Worm (Caenorhabditis elegans): ENCODE results near the gene sri-60.
"Not testable (repeated sequence)": the region's sequence is repeated elsewhere in the genome, so short reads cannot be mapped to it uniquely, and the experiment has no call there.

The sri-60 gene

DNA sequence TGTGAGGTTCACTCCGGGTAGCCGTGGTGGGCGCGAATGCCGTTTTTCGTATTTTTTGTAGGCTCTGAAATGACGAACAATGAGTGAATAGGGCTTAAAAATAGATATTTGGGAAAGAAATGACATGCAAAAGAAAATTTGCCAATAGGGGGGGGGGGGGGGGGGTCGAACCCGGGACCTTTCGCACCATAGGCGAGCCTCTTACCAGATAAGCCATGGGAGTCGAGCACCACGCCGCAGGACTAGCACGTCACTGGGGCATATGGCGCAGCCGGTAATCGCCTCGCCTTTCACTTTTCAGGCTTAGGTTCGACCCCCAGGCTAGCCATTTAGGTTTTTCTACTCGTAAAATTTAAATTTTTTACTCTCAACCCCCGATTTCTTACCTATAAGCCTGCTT lies 16.6 kb upstream of the sri-60 start:
- TF ChIP-seq unc-62 (GFP tag; optimal IDR thresholded peaks at IDR 0.05) = no peak

DNA sequence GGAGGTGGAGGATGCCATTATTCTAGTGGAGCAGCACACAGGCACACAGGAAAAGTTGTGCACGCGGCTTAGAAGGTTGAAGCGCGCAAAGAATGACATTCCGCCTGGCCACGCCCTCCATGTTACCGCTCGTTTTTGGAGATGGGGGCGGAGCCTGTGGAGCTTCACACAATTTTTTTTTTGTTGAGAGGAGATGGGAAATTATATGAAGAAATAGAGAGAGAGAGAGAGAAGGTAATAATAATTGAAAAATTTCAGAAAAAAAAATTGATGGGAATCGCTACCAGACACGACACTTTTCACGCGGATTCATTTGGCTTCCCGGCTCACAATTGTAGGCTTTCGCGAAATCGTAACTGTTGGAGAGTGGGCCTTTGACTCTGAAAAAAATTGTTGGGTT lies 14.7 kb upstream of the sri-60 start, which contains the start of gene T05A8.3:
TSS of gene T05A8.3 (minus strand) at position 101 of the 400 bp plus-strand sequence.
- TF ChIP-seq unc-62 (GFP tag; optimal IDR thresholded peaks at IDR 0.05) = no peak

DNA sequence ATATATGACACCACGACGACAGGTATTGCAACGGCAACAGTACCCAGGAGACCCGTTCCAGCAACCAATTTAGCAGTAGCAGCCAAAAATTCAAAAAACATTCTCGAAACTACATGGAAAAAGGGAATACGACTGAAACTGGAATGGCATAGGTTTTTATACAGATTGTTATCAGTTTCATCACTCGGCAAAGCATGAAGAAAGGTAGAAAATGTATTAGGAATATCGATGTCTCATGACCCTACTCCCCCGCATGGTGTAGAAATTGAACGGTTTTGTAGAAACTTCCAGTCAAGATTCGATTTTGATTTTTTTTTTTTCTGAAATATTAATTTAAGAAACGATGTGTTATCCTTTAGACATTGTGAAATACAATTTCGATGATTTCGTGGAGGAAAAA lies 8.3 kb upstream of the sri-60 start, which contains the start of gene T05A8.2:
TSS of gene T05A8.2 (minus strand) at position 101 of the 400 bp plus-strand sequence.
- no peak for TF ChIP-seq unc-62 (GFP tag; optimal IDR thresholded peaks at IDR 0.05)

DNA sequence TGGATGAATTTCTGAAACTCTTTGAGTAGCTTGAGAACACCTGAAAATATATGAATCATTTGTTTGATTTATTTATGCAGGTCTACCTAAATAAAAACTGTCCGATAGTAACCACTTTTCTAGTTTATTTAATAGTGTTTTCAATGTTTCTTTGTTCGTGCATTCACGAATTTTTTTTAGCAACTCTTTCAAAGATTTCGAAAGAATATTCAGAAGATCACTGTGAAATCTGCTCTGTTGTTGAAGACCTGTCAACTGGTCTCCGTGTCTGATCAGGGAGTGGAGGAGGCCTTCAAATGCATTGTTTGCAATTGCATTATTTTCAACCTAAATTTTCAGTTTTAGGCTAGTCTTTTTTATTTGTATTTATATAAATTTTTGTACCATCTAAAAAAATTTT lies 7.3 kb upstream of the sri-60 start, which contains the start of gene T05A8.1:
TSS of gene T05A8.1 (minus strand) at position 101 of the 400 bp plus-strand sequence.
- TF ChIP-seq unc-62 (GFP tag; optimal IDR thresholded peaks at IDR 0.05) = no peak

DNA sequence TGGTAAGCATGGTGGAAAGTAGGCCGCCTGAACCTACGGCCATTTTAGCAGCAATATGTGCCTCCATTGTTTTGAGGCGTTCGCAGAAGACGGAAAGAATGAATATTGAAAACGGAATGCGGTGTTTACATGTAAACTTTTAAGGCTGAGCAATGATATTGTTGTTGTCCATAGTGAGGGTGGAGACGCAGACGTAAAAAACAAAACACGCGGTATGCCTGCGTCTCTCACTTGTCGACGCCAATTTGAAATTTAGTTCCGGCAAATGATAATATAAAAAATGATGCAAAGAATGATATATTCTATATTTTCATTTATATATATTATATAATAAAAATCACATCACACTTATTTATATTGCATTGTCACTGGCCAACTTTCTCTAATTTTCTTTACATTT lies 5.2 kb upstream of the sri-60 start, which contains the start of gene Y47G7B.2:
TSS of gene Y47G7B.2 (minus strand) at position 143 of the 400 bp plus-strand sequence.
- no peak for TF ChIP-seq unc-62 (GFP tag; optimal IDR thresholded peaks at IDR 0.05)

DNA sequence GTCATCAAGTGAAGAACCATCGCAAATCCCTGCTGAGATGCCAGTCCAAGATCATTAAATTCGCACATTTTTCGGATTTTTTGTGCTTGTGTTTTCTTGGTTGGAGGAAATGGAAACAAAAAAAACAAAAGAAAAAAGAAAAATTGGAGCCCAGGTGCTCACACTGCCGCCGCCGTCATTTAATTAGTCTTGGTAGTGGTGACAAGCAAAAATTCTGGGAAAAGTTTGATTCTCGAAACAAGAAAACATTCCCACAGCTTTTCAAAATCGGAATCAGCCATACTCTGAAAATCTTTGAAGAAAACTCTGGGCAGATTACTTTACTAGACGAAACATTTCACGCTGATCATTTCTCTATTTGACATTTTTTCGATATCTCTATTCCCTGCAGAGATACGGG lies 2.5 kb upstream of the sri-60 start, which contains the start of gene srh-128:
TSS of gene srh-128 (minus strand) at position 101 of the 400 bp plus-strand sequence.
- no peak for TF ChIP-seq unc-62 (GFP tag; optimal IDR thresholded peaks at IDR 0.05)

DNA sequence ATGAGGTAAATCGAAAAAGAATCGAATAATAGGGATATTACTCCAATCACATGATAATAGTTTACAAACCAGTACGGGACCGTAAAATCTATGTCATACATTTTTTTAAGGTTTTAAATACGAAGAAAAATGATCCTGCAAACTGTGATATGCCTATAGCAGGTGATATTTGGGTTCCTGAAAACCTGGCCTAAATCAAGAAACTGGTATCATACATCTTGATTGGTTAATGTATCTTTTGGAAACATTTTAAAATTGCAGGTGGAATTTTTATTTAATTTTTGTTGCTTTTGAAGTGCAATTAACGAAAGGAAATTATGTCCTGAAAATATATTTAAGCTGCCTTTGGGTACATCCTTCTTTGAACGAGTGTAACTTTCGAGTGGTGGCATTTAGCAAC lies 2.4 kb downstream of the sri-60 start, which contains the start of gene sri-61:
TSS of gene sri-61 (minus strand) at position 101 of the 400 bp plus-strand sequence.
- TF ChIP-seq unc-62 (GFP tag; optimal IDR thresholded peaks at IDR 0.05) = no peak

DNA sequence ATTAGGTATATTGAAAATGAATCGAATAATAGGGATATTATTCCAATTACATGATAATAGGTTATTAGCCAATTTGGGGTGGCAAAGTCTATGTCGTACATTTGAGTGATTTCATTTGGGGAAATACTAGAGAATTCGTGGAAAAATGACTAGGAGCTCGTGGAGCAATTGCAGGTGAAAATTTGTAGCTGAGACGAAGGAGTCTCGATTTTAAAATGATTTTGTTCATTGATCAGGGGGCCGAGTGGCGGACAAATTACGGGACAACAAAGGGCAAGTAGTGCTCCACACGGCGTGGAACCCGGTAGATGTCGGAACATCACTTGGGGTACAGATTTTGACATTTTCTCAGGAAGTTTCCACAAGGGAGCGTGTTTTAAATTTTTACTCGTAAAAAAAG lies 4.3 kb downstream of the sri-60 start, which contains the start of gene sri-62:
TSS of gene sri-62 (minus strand) at position 101 of the 400 bp plus-strand sequence.
- TF ChIP-seq unc-62 (GFP tag; optimal IDR thresholded peaks at IDR 0.05) = no peak

DNA sequence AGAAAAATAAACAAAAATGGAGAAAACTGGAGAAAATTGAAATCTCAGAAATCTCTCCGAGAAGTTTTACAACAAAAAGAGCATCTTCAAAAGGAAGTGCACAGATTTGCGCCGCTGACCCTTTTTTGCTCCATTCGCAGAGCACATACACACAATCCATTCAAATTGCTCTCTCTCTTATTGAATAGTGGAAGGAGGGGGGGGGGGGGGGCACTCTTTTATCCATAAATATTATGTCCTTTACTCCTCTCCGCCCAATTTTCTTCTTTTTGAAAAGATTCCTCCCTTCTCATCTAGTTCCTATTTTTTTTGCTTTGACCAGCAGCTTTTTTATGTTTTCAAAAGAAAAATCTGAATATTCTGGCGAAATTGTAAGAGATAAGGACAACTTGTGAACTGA lies 7.6 kb downstream of the sri-60 start:
- no peak for TF ChIP-seq unc-62 (GFP tag; optimal IDR thresholded peaks at IDR 0.05)

DNA sequence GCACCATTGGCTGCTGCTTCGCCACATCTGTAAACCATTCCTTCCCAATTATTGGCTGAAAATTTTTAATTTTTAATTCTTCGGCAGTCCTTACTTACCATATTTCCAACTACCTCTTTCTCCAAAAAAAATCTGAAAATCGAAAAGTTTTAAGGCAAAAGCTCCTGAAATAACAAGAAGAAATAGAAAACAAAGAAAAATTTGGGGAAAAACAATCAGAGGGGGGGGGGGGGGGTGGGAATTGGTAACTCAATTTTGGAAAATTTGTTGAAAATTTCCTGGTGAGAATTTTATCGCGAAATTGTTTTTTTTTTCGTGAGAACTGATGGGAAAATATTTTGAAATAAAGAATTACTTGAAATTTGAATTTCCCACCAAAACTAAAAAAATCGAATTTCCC lies 10.2 kb downstream of the sri-60 start, which contains the start of gene set-11:
TSS of gene set-11 (minus strand) at position 101 of the 400 bp plus-strand sequence.
- TF ChIP-seq unc-62 (GFP tag; optimal IDR thresholded peaks at IDR 0.05) = no peak

DNA sequence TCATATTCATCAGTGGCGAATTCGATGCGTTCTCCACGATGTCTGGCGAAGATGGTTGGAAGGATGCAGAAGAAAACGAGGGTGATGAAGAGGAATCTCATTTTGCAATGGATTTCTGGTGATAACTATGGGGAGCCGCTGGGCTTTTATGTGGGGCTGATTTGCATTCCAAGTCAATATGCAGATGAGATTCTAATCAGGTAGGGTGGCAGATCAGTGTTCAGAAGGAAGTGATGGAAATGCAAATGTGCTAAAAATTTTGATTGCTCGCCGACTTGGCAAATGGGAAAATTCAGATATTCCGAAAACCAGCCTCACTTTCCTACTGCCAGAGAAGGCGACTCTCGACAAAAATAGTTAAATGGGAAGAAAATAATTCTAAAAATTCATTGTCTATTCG lies 12.6 kb downstream of the sri-60 start, which contains the start of gene nspf-3:
TSS of gene nspf-3 (minus strand) at position 101 of the 400 bp plus-strand sequence.
- no peak for TF ChIP-seq unc-62 (GFP tag; optimal IDR thresholded peaks at IDR 0.05)

DNA sequence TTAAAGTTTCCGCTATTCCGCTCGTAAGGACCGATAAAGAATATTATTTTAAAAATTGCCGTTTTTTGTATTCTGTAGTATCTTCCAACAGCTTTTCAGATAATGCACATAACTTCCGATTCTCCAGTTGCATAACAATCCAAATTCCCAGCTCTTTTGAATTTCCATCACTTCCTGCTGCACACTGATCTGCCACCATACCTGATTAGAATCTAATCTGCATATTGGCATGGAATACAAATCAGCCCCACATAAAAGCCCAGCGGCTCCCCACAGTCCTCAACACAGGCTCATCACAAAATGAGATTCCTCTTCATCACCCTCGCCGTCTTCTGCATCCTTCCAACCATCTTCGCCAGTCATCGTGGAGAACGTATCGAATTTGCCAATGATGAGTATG lies 14.0 kb downstream of the sri-60 start, which contains the start of gene nspf-2:
TSS of gene nspf-2 (plus strand) at position 301 of the 400 bp plus-strand sequence.
- TF ChIP-seq unc-62 (GFP tag; optimal IDR thresholded peaks at IDR 0.05) = not testable (repeated sequence)

DNA sequence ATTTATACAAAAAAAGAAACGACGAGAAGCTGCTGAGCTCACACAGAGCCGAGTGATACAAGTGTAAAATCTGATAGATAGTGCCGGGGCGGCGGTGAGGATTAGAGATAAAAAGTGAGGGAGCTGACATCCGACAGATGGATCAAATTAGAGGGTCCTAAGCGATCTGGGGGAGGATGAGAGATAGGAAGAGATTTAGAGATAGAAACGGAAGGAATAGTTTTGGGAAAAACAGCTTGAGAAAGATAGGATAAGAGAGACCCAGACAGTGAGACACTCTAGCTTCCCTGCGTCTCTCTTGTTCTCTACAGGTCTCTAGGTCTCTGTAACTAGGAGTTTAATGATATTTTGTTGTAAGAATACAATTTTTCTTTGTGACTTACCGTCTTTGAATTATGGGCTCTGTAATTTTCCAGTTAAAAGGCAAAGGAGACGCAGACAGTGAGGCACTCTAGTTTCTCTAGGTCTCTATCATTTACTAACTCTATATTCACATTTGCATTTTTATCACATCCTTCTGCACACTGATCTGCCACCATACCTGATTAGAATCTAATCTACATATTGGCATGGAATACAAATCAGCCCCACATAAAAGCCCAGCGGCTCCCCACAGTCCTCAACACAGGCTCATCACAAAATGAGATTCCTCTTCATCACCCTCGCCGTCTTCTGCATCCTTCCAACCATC lies 15.5 kb downstream of the sri-60 start, which contains the start of the genes sup-9 and nspf-1:
TSS of gene sup-9 (minus strand) at position 43 of the 691 bp plus-strand sequence.
TSS of gene nspf-1 (plus strand) at position 641 of the 691 bp plus-strand sequence.
- TF ChIP-seq unc-62 (GFP tag; optimal IDR thresholded peaks at IDR 0.05) = no peak

DNA sequence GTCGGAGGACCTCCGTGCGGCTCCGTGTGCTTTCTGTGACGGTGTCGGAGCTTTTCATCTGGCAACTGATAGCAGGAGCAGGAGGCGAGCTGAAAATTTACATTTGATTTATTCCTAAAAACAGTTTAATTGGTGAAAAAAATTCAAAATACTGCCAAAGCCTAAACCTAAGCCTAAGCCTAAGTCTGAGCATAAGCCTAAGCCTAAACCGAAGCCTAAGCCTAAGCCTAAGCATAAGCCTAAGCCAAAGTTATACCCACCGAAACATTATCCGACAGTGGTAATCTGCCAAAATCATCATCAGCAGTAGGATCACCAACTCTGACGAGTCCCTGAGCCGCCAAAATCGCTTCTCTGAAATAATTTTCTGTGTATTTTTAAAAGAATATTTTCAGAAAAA lies 17.9 kb downstream of the sri-60 start:
- no peak for TF ChIP-seq unc-62 (GFP tag; optimal IDR thresholded peaks at IDR 0.05)

DNA sequence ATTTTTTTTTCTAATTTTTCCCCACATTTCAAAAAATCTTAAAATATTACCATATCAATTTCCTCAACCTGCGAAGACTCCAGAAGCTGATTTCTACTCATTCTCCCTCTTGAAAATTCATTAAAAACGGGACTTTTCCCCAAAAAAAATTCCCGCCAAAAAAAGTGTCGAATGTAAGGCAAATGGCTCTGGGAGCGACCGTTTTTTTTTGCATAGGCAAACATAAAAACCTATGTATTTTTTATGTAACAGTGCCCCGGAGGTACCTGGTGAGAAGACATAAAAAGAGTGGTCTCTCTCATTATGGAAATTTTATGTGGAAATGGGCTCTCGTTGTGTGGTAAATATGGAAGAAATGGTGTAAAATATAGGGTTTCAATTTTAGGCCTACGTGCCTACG lies 18.4 kb downstream of the sri-60 start, which contains the start of gene ceh-87:
TSS of gene ceh-87 (minus strand) at position 101 of the 400 bp plus-strand sequence.
- no peak for TF ChIP-seq unc-62 (GFP tag; optimal IDR thresholded peaks at IDR 0.05)

DNA sequence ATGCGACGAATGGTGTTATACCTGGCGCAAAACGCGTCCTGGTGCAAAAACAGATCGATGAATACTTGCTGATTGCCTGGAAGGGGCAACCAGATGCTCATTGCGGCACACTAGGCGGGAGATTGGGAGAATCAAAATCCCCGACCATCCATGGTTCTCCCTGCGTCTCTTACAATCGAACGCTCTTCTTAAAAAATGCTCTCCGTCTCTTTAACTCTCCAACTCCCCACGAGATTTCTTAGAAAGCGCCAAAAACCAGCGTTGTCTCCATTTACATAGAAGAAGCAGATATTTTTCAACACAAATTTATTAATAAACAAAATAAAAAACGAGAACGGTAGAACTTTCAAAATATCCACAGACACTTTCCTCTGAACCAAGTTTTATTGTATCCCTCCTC lies 21.5 kb downstream of the sri-60 start, which contains the start of gene F34D6.1:
TSS of gene F34D6.1 (minus strand) at position 101 of the 400 bp plus-strand sequence.
- no peak for TF ChIP-seq unc-62 (GFP tag; optimal IDR thresholded peaks at IDR 0.05)
